Worm (Caenorhabditis elegans) whole organism, L2 larva: ENCODE measurements around the gene C01G5.5.

Experiments
- C34F6.9 ChIP-seq: fragments of 150-350 bp; optimal IDR thresholded peaks from 2 replicates; lab custom pipeline; 2014; ENCODE audit warnings: missing biosample characterization, missing genetic modification characterization
- F13H6.1 ChIP-seq: sonication (generic microtip); optimal IDR thresholded peaks from 2 replicates; lab custom pipeline; 2016; ENCODE audit warnings: missing genetic modification characterization, missing compliant biosample characterization
- R02D3.7 ChIP-seq: fragments of 150-350 bp; optimal IDR thresholded peaks from 2 replicates; lab custom pipeline; 2014; ENCODE audit warnings: missing biosample characterization, missing genetic modification characterization
- Y55F3AM.14 ChIP-seq: fragments of 200-800 bp; sonication (Bioruptor generic); optimal IDR thresholded peaks from 2 replicates; lab custom pipeline; 2018; ENCODE audit warnings: mild to moderate bottlenecking, missing genetic modification characterization, missing compliant biosample characterization
- ZK546.5 ChIP-seq: sonication (generic microtip); optimal IDR thresholded peaks from 2 replicates; lab custom pipeline; 2017; ENCODE audit warnings: missing biosample characterization, missing genetic modification characterization
- alr-1 ChIP-seq: fragments of 150-350 bp; optimal IDR thresholded peaks from 2 replicates; lab custom pipeline; 2014; ENCODE audit warnings: missing biosample characterization, missing genetic modification characterization
- aly-2 ChIP-seq: fragments of 150-350 bp; optimal IDR thresholded peaks from 2 replicates; lab custom pipeline; 2014; ENCODE audit warnings: missing biosample characterization, missing genetic modification characterization
- ama-1 ChIP-seq: fragments of 150-350 bp; optimal IDR thresholded peaks from 2 replicates; lab custom pipeline; 2018; ENCODE audit warnings: inconsistent platforms
- blmp-1 ChIP-seq: sonication (generic microtip); optimal IDR thresholded peaks from 2 replicates; lab custom pipeline; 2017; ENCODE audit warnings: missing genetic modification characterization, mild to moderate bottlenecking, missing compliant biosample characterization, antibody characterized with exemption, moderate library complexity; ENCODE audit not compliant: insufficient read depth
- ceh-16 ChIP-seq: fragments of 150-350 bp; optimal IDR thresholded peaks from 2 replicates; lab custom pipeline; 2014; ENCODE audit warnings: missing biosample characterization, missing genetic modification characterization
- ceh-82 ChIP-seq: fragments of 150-350 bp; optimal IDR thresholded peaks from 2 replicates; lab custom pipeline; 2014; ENCODE audit warnings: missing biosample characterization, missing genetic modification characterization
- crh-2 ChIP-seq: sonication (generic microtip); optimal IDR thresholded peaks from 2 replicates; lab custom pipeline; 2017; ENCODE audit warnings: missing biosample characterization, missing genetic modification characterization
- dmd-4 ChIP-seq: sonication (generic microtip); optimal IDR thresholded peaks from 2 replicates; lab custom pipeline; 2017; ENCODE audit warnings: missing biosample characterization, missing genetic modification characterization
- egl-27 ChIP-seq: sonication (generic microtip); optimal IDR thresholded peaks from 3 replicates; lab custom pipeline; 2017; ENCODE audit warnings: missing biosample characterization, missing genetic modification reagents, missing genetic modification characterization
- elt-1 ChIP-seq: fragments of 150-350 bp; optimal IDR thresholded peaks from 2 replicates; lab custom pipeline; 2014; ENCODE audit warnings: missing biosample characterization, missing genetic modification characterization
- elt-3 ChIP-seq: sonication (generic microtip); optimal IDR thresholded peaks from 2 replicates; lab custom pipeline; 2017; ENCODE audit warnings: missing biosample characterization, missing genetic modification characterization
- fos-1 ChIP-seq: fragments of 150-350 bp; optimal IDR thresholded peaks from 2 replicates; lab custom pipeline; 2014; ENCODE audit warnings: missing biosample characterization, missing genetic modification characterization
- gmeb-1 ChIP-seq: fragments of 150-350 bp; optimal IDR thresholded peaks from 2 replicates; lab custom pipeline; 2014; ENCODE audit warnings: missing biosample characterization, missing genetic modification characterization
- lin-11 ChIP-seq: fragments of 150-350 bp; sonication (generic microtip); optimal IDR thresholded peaks from 2 replicates; lab custom pipeline; 2014; ENCODE audit warnings: missing biosample characterization, missing genetic modification characterization, inconsistent platforms, mixed read lengths
- lin-13 ChIP-seq: fragments of 150-350 bp; optimal IDR thresholded peaks from 2 replicates; lab custom pipeline; 2014; ENCODE audit warnings: missing biosample characterization, missing genetic modification reagents, missing genetic modification characterization
- lin-39 ChIP-seq: fragments of 150-350 bp; optimal IDR thresholded peaks from 2 replicates; lab custom pipeline; 2014; ENCODE audit warnings: missing biosample characterization, missing genetic modification reagents, missing genetic modification characterization
- lsy-2 ChIP-seq, 2 experiments: fragments of 150-350 bp in 1 of 2; sonication (generic microtip) in 1 of 2; optimal IDR thresholded peaks; 2 replicates each; lab custom pipeline; 2014 to 2017; ENCODE audit warnings: missing biosample characterization in 2 of 2, missing genetic modification characterization in 2 of 2
- mab-5 ChIP-seq: fragments of 150-350 bp; optimal IDR thresholded peaks from 2 replicates; lab custom pipeline; 2014; ENCODE audit warnings: missing biosample characterization, missing genetic modification characterization
- mbf-1 ChIP-seq: sonication (generic microtip); optimal IDR thresholded peaks from 2 replicates; lab custom pipeline; 2017; ENCODE audit warnings: missing biosample characterization, missing genetic modification characterization
- mdl-1 ChIP-seq, 2 experiments: fragments of 150-350 bp in 1 of 2; sonication (generic microtip) in 1 of 2; optimal IDR thresholded peaks; 2 replicates each; lab custom pipeline; 2017; ENCODE audit warnings: missing biosample characterization in 2 of 2, missing genetic modification characterization in 2 of 2
- nhr-10 ChIP-seq: sonication (generic microtip); optimal IDR thresholded peaks from 2 replicates; lab custom pipeline; 2017; ENCODE audit warnings: missing biosample characterization, missing genetic modification characterization
- nhr-11 ChIP-seq: fragments of 150-350 bp; optimal IDR thresholded peaks from 2 replicates; lab custom pipeline; 2014; ENCODE audit warnings: missing biosample characterization, missing genetic modification characterization
- nhr-12 ChIP-seq: fragments of 150-350 bp; optimal IDR thresholded peaks from 2 replicates; lab custom pipeline; 2014; ENCODE audit warnings: missing biosample characterization, missing genetic modification characterization
- nhr-129 ChIP-seq: fragments of 150-350 bp; optimal IDR thresholded peaks from 2 replicates; lab custom pipeline; 2014; ENCODE audit warnings: missing biosample characterization, missing genetic modification characterization
- nhr-21 ChIP-seq: fragments of 150-350 bp; optimal IDR thresholded peaks from 2 replicates; lab custom pipeline; 2014; ENCODE audit warnings: missing biosample characterization, missing genetic modification characterization
- nhr-23 ChIP-seq: fragments of 150-350 bp; optimal IDR thresholded peaks from 2 replicates; lab custom pipeline; 2014; ENCODE audit warnings: missing biosample characterization, missing genetic modification reagents, missing genetic modification characterization
- nhr-237 ChIP-seq: fragments of 150-350 bp; optimal IDR thresholded peaks from 2 replicates; lab custom pipeline; 2014; ENCODE audit warnings: missing biosample characterization, missing genetic modification characterization
- nhr-25 ChIP-seq: fragments of 150-350 bp; sonication (generic microtip); optimal IDR thresholded peaks from 3 replicates; lab custom pipeline; 2014; ENCODE audit warnings: missing biosample characterization, missing genetic modification characterization
- nhr-6 ChIP-seq: fragments of 150-350 bp; optimal IDR thresholded peaks from 2 replicates; lab custom pipeline; 2014; ENCODE audit warnings: missing biosample characterization, missing genetic modification characterization
- nhr-77 ChIP-seq: fragments of 150-350 bp; optimal IDR thresholded peaks from 2 replicates; lab custom pipeline; 2014; ENCODE audit warnings: missing biosample characterization, missing genetic modification characterization
- peb-1 ChIP-seq: fragments of 150-350 bp; optimal IDR thresholded peaks from 2 replicates; lab custom pipeline; 2014; ENCODE audit warnings: missing biosample characterization, missing genetic modification characterization
- sem-4 ChIP-seq: fragments of 150-350 bp; optimal IDR thresholded peaks from 2 replicates; lab custom pipeline; 2014; ENCODE audit warnings: missing biosample characterization, missing genetic modification reagents, missing genetic modification characterization
- skn-1 ChIP-seq: sonication (generic microtip); optimal IDR thresholded peaks from 2 replicates; lab custom pipeline; 2017; ENCODE audit warnings: missing biosample characterization, missing genetic modification characterization
- sma-3 ChIP-seq: sonication (generic microtip); optimal IDR thresholded peaks from 2 replicates; lab custom pipeline; 2016; ENCODE audit warnings: missing genetic modification reagents, missing genetic modification characterization, missing compliant biosample characterization
- sma-9 ChIP-seq, 2 experiments: fragments of 150-350 bp in 1 of 2; sonication (generic microtip) in 1 of 2; optimal IDR thresholded peaks; 2 replicates each; lab custom pipeline; 2014 to 2016; ENCODE audit warnings: missing genetic modification characterization in 2 of 2, mild to moderate bottlenecking in 1 of 2, missing biosample characterization in 1 of 2, missing compliant biosample characterization in 1 of 2, missing genetic modification reagents in 1 of 2, moderate library complexity in 1 of 2
- snpc-4 ChIP-seq: fragments of 150-350 bp; optimal IDR thresholded peaks from 2 replicates; lab custom pipeline; 2014; ENCODE audit warnings: missing biosample characterization, missing genetic modification characterization
- unc-39 ChIP-seq: fragments of 150-350 bp; optimal IDR thresholded peaks from 2 replicates; lab custom pipeline; 2014; ENCODE audit warnings: missing biosample characterization, missing genetic modification characterization
- unc-55 ChIP-seq: fragments of 150-350 bp; sonication (generic microtip); optimal IDR thresholded peaks from 3 replicates; lab custom pipeline; 2014; ENCODE audit warnings: missing biosample characterization, missing genetic modification reagents, missing genetic modification characterization
- unc-62 ChIP-seq: fragments of 150-350 bp; optimal IDR thresholded peaks from 2 replicates; lab custom pipeline; 2014; ENCODE audit warnings: missing biosample characterization, missing genetic modification reagents, missing genetic modification characterization
- zag-1 ChIP-seq: fragments of 150-350 bp; optimal IDR thresholded peaks from 2 replicates; lab custom pipeline; 2014; ENCODE audit warnings: missing biosample characterization, missing genetic modification characterization
- ztf-1 ChIP-seq: fragments of 200-800 bp; sonication (Bioruptor generic); conservative IDR thresholded peaks from 2 replicates; pipeline ENCODE4 v1.3.6; 2022; ENCODE audit warnings: missing genetic modification characterization, missing compliant biosample characterization
- ztf-11 ChIP-seq: sonication (generic microtip); optimal IDR thresholded peaks from 2 replicates; lab custom pipeline; 2017; ENCODE audit warnings: missing biosample characterization, missing genetic modification characterization
- ztf-4 ChIP-seq: fragments of 150-350 bp; optimal IDR thresholded peaks from 2 replicates; lab custom pipeline; 2014; ENCODE audit warnings: missing biosample characterization, missing genetic modification characterization

Gene C01G5.5

ce11 chrIV:6480978-6481377, 43.4 kb upstream of the C01G5.5 start:
- no peak for TF ChIP-seq unc-55
- no peak for TF ChIP-seq nhr-12 (tag; lab: Kevin White, UChicago)
- TF ChIP-seq R02D3.7 (tag; lab: Kevin White, UChicago), result no peak
- no peak for TF ChIP-seq snpc-4 (tag; lab: Kevin White, UChicago)
- TF ChIP-seq nhr-10 (tag; lab: Kevin White, UChicago), result no peak
- TF ChIP-seq Y55F3AM.14 (GFP tag; lab: Kevin White, UChicago), result peak; percentile 28
- no peak for TF ChIP-seq ama-1 (lab: Kevin White, UChicago)
- no peak for TF ChIP-seq ztf-1 (GFP tag; lab: Robert Waterston, UW)
- no peak for TF ChIP-seq nhr-77 (tag; lab: Kevin White, UChicago)
- TF ChIP-seq nhr-11 (tag; lab: Kevin White, UChicago), result no peak
- TF ChIP-seq unc-62 (GFP tag; lab: Kevin White, UChicago), result no peak
- no peak for TF ChIP-seq nhr-21 (tag; lab: Kevin White, UChicago)
- TF ChIP-seq egl-27 (tag; lab: Kevin White, UChicago), result no peak
- TF ChIP-seq sma-3 (GFP tag; lab: Kevin White, UChicago), result peak; percentile 32
- no peak for TF ChIP-seq nhr-237
- TF ChIP-seq nhr-129 (tag; lab: Kevin White, UChicago), result peak; percentile 42
- no peak for TF ChIP-seq nhr-23 (tag; lab: Kevin White, UChicago)
- TF ChIP-seq C34F6.9, result no peak
- peak; percentile 55 for TF ChIP-seq sma-9 (GFP tag; optimal IDR thresholded peaks at IDR 0.05; lab: Kevin White, UChicago)
- no peak for TF ChIP-seq sma-9 (tag; optimal IDR thresholded peaks at IDR 0.05; lab: Kevin White, UChicago)
- TF ChIP-seq unc-39 (tag; lab: Kevin White, UChicago), result no peak
- TF ChIP-seq dmd-4, result no peak
- TF ChIP-seq ceh-82 (tag; lab: Kevin White, UChicago), result no peak
- TF ChIP-seq nhr-6, result no peak
- TF ChIP-seq lin-11, result no peak
- no peak for TF ChIP-seq lin-39 (tag; lab: Kevin White, UChicago)
- no peak for TF ChIP-seq blmp-1
- no peak for TF ChIP-seq peb-1
- no peak for TF ChIP-seq elt-1 (tag; lab: Kevin White, UChicago)
- TF ChIP-seq lsy-2 (tag; optimal IDR thresholded peaks at IDR 0.05; lab: Kevin White, UChicago), result no peak
- no peak for TF ChIP-seq aly-2 (tag; lab: Kevin White, UChicago)
- TF ChIP-seq zag-1 (tag; lab: Kevin White, UChicago), result no peak
- no peak for TF ChIP-seq ZK546.5 (tag; lab: Kevin White, UChicago)
- TF ChIP-seq nhr-25 (tag; lab: Kevin White, UChicago), result no peak
- TF ChIP-seq fos-1 (tag; lab: Kevin White, UChicago), result peak; percentile 56
- no peak for TF ChIP-seq ztf-4 (tag; lab: Kevin White, UChicago)
- no peak for TF ChIP-seq mdl-1 (tag; optimal IDR thresholded peaks at IDR 0.05; lab: Kevin White, UChicago)
- TF ChIP-seq mbf-1, result no peak
- TF ChIP-seq ceh-16 (tag; lab: Kevin White, UChicago), result no peak
- no peak for TF ChIP-seq ztf-11
- TF ChIP-seq sem-4 (tag; lab: Kevin White, UChicago), result no peak
- TF ChIP-seq elt-3 (tag; lab: Kevin White, UChicago), result no peak
- peak; percentile 34 for TF ChIP-seq gmeb-1 (tag; lab: Kevin White, UChicago)
- TF ChIP-seq crh-2 (tag; lab: Kevin White, UChicago), result peak; percentile 25
- TF ChIP-seq lin-13, result no peak
- TF ChIP-seq mab-5 (tag; lab: Kevin White, UChicago), result no peak
- TF ChIP-seq F13H6.1, result no peak
- no peak for TF ChIP-seq alr-1 (tag; lab: Kevin White, UChicago)
- no peak for TF ChIP-seq skn-1 (tag; lab: Kevin White, UChicago)
